Worm (Caenorhabditis elegans) whole organism, L4 larva: ENCODE measurements around the gene col-144.

Source experiments
- F26F4.8 ChIP-seq: fragments of 200-800 bp; sonication (Bioruptor generic); conservative IDR thresholded peaks from 2 replicates; pipeline ENCODE4 v1.3.6; 2022; ENCODE audit warnings: missing genetic modification characterization, missing compliant biosample characterization
- F37D6.2 ChIP-seq: sonication (generic microtip); optimal IDR thresholded peaks from 2 replicates; lab custom pipeline; 2016; ENCODE audit warnings: mild to moderate bottlenecking, missing genetic modification characterization, missing compliant biosample characterization
- F44E2.7 ChIP-seq: fragments of 200-800 bp; sonication (Bioruptor generic); IDR thresholded peaks from 2 replicates; pipeline ENCODE4 v2.1.2; 2022; ENCODE audit warnings: missing genetic modification characterization, missing compliant biosample characterization
- F49E8.2 ChIP-seq: sonication (generic microtip); optimal IDR thresholded peaks from 2 replicates; lab custom pipeline; 2016; ENCODE audit warnings: missing compliant biosample characterization, mild to moderate bottlenecking, missing genetic modification characterization, borderline replicate concordance
- T20F7.1 ChIP-seq: fragments of 200-800 bp; sonication (Bioruptor generic); optimal IDR thresholded peaks from 2 replicates; lab custom pipeline; 2018; ENCODE audit warnings: mild to moderate bottlenecking, missing genetic modification characterization, missing compliant biosample characterization
- Y48G9A.11 ChIP-seq: fragments of 200-800 bp; sonication (Bioruptor generic); IDR thresholded peaks from 2 replicates; pipeline ENCODE4 v1.3.6; 2022; ENCODE audit warnings: missing genetic modification reagents, missing genetic modification characterization, missing compliant biosample characterization
- Y5F2A.4 ChIP-seq: fragments of 200-800 bp; sonication (Bioruptor generic); optimal IDR thresholded peaks from 2 replicates; lab custom pipeline; 2018; ENCODE audit warnings: mild to moderate bottlenecking, missing genetic modification characterization, missing compliant biosample characterization
- Y75B8A.6 ChIP-seq: fragments of 200-800 bp; sonication (Bioruptor generic); IDR thresholded peaks from 2 replicates; pipeline ENCODE4 v1.3.6; 2022; ENCODE audit warnings: missing genetic modification reagents, missing genetic modification characterization, missing compliant biosample characterization
- ZK337.2 ChIP-seq: fragments of 200-800 bp; sonication (Bioruptor generic); IDR thresholded peaks from 2 replicates; pipeline ENCODE4 v1.3.6; 2022; ENCODE audit warnings: missing genetic modification reagents, missing genetic modification characterization, missing compliant biosample characterization
- ama-1 ChIP-seq: fragments of 150-350 bp; optimal IDR thresholded peaks from 2 replicates; lab custom pipeline; 2014; ENCODE audit warnings: inconsistent platforms, mixed read lengths
- arid-1 ChIP-seq: fragments of 200-800 bp; sonication (Bioruptor generic); conservative IDR thresholded peaks from 2 replicates; pipeline ENCODE4 v1.3.6; 2022; ENCODE audit warnings: missing genetic modification reagents, missing genetic modification characterization, missing compliant biosample characterization
- ceh-20 ChIP-seq: fragments of 200-800 bp; sonication (Bioruptor generic); IDR thresholded peaks from 2 replicates; pipeline ENCODE4 v1.3.6; 2022; ENCODE audit warnings: missing genetic modification reagents, missing genetic modification characterization, missing compliant biosample characterization
- ceh-28 ChIP-seq: fragments of 150-350 bp; optimal IDR thresholded peaks from 2 replicates; lab custom pipeline; 2014; ENCODE audit warnings: missing biosample characterization, missing genetic modification reagents, missing genetic modification characterization
- ceh-32 ChIP-seq: sonication (generic microtip); optimal IDR thresholded peaks from 2 replicates; lab custom pipeline; 2016; ENCODE audit warnings: mild to moderate bottlenecking, missing genetic modification characterization, missing compliant biosample characterization; ENCODE audit not compliant: poor library complexity
- ceh-44 ChIP-seq: fragments of 200-800 bp; sonication (Bioruptor generic); IDR thresholded peaks from 2 replicates; pipeline ENCODE4 v1.3.6; 2022; ENCODE audit warnings: missing genetic modification reagents, missing genetic modification characterization, missing compliant biosample characterization
- cey-2 ChIP-seq: sonication (generic microtip); optimal IDR thresholded peaks from 3 replicates; lab custom pipeline; 2017; ENCODE audit warnings: missing genetic modification characterization, mild to moderate bottlenecking, missing compliant biosample characterization, antibody characterized with exemption, borderline replicate concordance; ENCODE audit not compliant: insufficient read depth
- ctbp-1 ChIP-seq: fragments of 200-800 bp; sonication (Bioruptor generic); IDR thresholded peaks from 2 replicates; pipeline ENCODE4 v1.3.6; 2022; ENCODE audit warnings: missing genetic modification reagents, missing genetic modification characterization, missing compliant biosample characterization
- daf-19 ChIP-seq: fragments of 200-800 bp; sonication (Bioruptor generic); conservative IDR thresholded peaks from 2 replicates; pipeline ENCODE4 v1.3.6; 2022; ENCODE audit warnings: missing genetic modification characterization, missing compliant biosample characterization
- daf-8 ChIP-seq: fragments of 200-800 bp; sonication (Bioruptor generic); IDR thresholded peaks from 2 replicates; pipeline ENCODE4 v1.3.6; 2022; ENCODE audit warnings: missing genetic modification characterization, missing compliant biosample characterization
- dmd-6 ChIP-seq: fragments of 200-800 bp; sonication (Bioruptor generic); IDR thresholded peaks from 2 replicates; pipeline ENCODE4 v1.3.6; 2022; ENCODE audit warnings: missing genetic modification reagents, missing genetic modification characterization, missing compliant biosample characterization
- dmd-9 ChIP-seq: fragments of 200-800 bp; sonication (Bioruptor generic); IDR thresholded peaks from 2 replicates; pipeline ENCODE4 v1.3.6; 2022; ENCODE audit warnings: missing genetic modification reagents, missing genetic modification characterization, missing compliant biosample characterization
- dpl-1 ChIP-seq: fragments of 150-350 bp; optimal IDR thresholded peaks from 2 replicates; lab custom pipeline; 2014; ENCODE audit warnings: missing biosample characterization, missing genetic modification reagents, missing genetic modification characterization
- egl-27 ChIP-seq: sonication (generic microtip); optimal IDR thresholded peaks from 3 replicates; lab custom pipeline; 2017; ENCODE audit warnings: missing biosample characterization, missing genetic modification reagents, missing genetic modification characterization
- fos-1 ChIP-seq: fragments of 150-350 bp; optimal IDR thresholded peaks from 2 replicates; lab custom pipeline; 2014; ENCODE audit warnings: missing biosample characterization, missing genetic modification characterization
- gei-8 ChIP-seq: fragments of 200-800 bp; sonication (Bioruptor generic); optimal IDR thresholded peaks from 2 replicates; lab custom pipeline; 2018; ENCODE audit warnings: mild to moderate bottlenecking, missing genetic modification characterization, missing compliant biosample characterization
- lim-7 ChIP-seq: fragments of 200-800 bp; sonication (Bioruptor generic); IDR thresholded peaks from 2 replicates; pipeline ENCODE4 v1.3.6; 2022; ENCODE audit warnings: missing genetic modification characterization, missing compliant biosample characterization
- lin-38 ChIP-seq: fragments of 200-800 bp; sonication (Bioruptor generic); IDR thresholded peaks from 2 replicates; pipeline ENCODE4 v1.3.6; 2022; ENCODE audit warnings: missing genetic modification reagents, missing genetic modification characterization, missing compliant biosample characterization
- mdl-1 ChIP-seq, 2 experiments: fragments of 150-350 bp in 1 of 2; sonication (generic microtip) in 1 of 2; optimal IDR thresholded peaks; 2 replicates each; lab custom pipeline; 2014 to 2017; ENCODE audit warnings: missing biosample characterization in 2 of 2, missing genetic modification characterization in 2 of 2
- mep-1 ChIP-seq: fragments of 150-350 bp; sonication (generic microtip); optimal IDR thresholded peaks from 3 replicates; lab custom pipeline; 2014; ENCODE audit warnings: missing biosample characterization, missing genetic modification characterization
- mxl-2 ChIP-seq: fragments of 200-800 bp; sonication (Bioruptor generic); conservative IDR thresholded peaks from 2 replicates; pipeline ENCODE4 v1.3.6; 2022; ENCODE audit warnings: missing genetic modification reagents, missing genetic modification characterization, missing compliant biosample characterization
- mxl-3 ChIP-seq: fragments of 200-800 bp; sonication (Bioruptor generic); optimal IDR thresholded peaks from 2 replicates; lab custom pipeline; 2018; ENCODE audit warnings: mild to moderate bottlenecking, missing genetic modification characterization, missing compliant biosample characterization
- nhr-10 ChIP-seq: fragments of 150-350 bp; optimal IDR thresholded peaks from 2 replicates; lab custom pipeline; 2014; ENCODE audit warnings: missing biosample characterization, missing genetic modification characterization
- nhr-102 ChIP-seq: sonication (generic microtip); optimal IDR thresholded peaks from 2 replicates; lab custom pipeline; 2016; ENCODE audit warnings: mild to moderate bottlenecking, missing genetic modification characterization, moderate library complexity, missing compliant biosample characterization
- nhr-11 ChIP-seq: fragments of 150-350 bp; optimal IDR thresholded peaks from 2 replicates; lab custom pipeline; 2014; ENCODE audit warnings: missing biosample characterization, missing genetic modification characterization
- nhr-111 ChIP-seq: fragments of 200-800 bp; sonication (Bioruptor generic); optimal IDR thresholded peaks from 2 replicates; lab custom pipeline; 2018; ENCODE audit warnings: mild to moderate bottlenecking, missing genetic modification characterization, missing compliant biosample characterization
- nhr-25 ChIP-seq: sonication (generic microtip); optimal IDR thresholded peaks from 2 replicates; lab custom pipeline; 2017; ENCODE audit warnings: missing genetic modification characterization, mild to moderate bottlenecking, missing compliant biosample characterization, antibody characterized with exemption, moderate library complexity, borderline replicate concordance; ENCODE audit not compliant: insufficient read depth
- nhr-48 ChIP-seq: sonication (generic microtip); optimal IDR thresholded peaks from 2 replicates; lab custom pipeline; 2016; ENCODE audit warnings: mild to moderate bottlenecking, missing genetic modification characterization, missing compliant biosample characterization
- nhr-76 ChIP-seq: fragments of 150-350 bp; optimal IDR thresholded peaks from 2 replicates; lab custom pipeline; 2014; ENCODE audit warnings: missing biosample characterization, missing genetic modification characterization
- php-3 ChIP-seq: fragments of 200-800 bp; sonication (Bioruptor generic); IDR thresholded peaks from 2 replicates; pipeline ENCODE4 v1.3.6; 2022; ENCODE audit warnings: missing genetic modification reagents, missing genetic modification characterization, missing compliant biosample characterization
- set-16 ChIP-seq: fragments of 200-800 bp; sonication (Bioruptor generic); IDR thresholded peaks from 2 replicates; pipeline ENCODE4 v1.3.6; 2022; ENCODE audit warnings: missing genetic modification reagents, missing genetic modification characterization, missing compliant biosample characterization
- snpc-1.2 ChIP-seq: fragments of 200-800 bp; sonication (Bioruptor generic); IDR thresholded peaks from 2 replicates; pipeline ENCODE4 v1.3.6; 2022; ENCODE audit warnings: missing genetic modification reagents, missing genetic modification characterization, missing compliant biosample characterization
- spr-1 ChIP-seq: sonication (generic microtip); optimal IDR thresholded peaks from 2 replicates; lab custom pipeline; 2016; ENCODE audit warnings: mild to moderate bottlenecking, missing genetic modification characterization, missing compliant biosample characterization
- spr-3 ChIP-seq: fragments of 200-800 bp; sonication (Bioruptor generic); optimal IDR thresholded peaks from 2 replicates; lab custom pipeline; 2018; ENCODE audit warnings: mild to moderate bottlenecking, missing genetic modification characterization, missing compliant biosample characterization
- tag-97 ChIP-seq: fragments of 200-800 bp; sonication (Bioruptor generic); IDR thresholded peaks from 2 replicates; pipeline ENCODE4 v1.3.6; 2022; ENCODE audit warnings: missing genetic modification characterization, missing compliant biosample characterization
- tra-1 ChIP-seq: fragments of 200-800 bp; sonication (Bioruptor generic); IDR thresholded peaks from 2 replicates; pipeline ENCODE4 v1.3.6; 2022; ENCODE audit warnings: missing genetic modification reagents, missing genetic modification characterization, missing compliant biosample characterization
- unc-39 ChIP-seq: sonication (generic microtip); optimal IDR thresholded peaks from 2 replicates; lab custom pipeline; 2017; ENCODE audit warnings: missing biosample characterization, missing genetic modification characterization
- zag-1 ChIP-seq: fragments of 150-350 bp; optimal IDR thresholded peaks from 2 replicates; lab custom pipeline; 2014; ENCODE audit warnings: missing biosample characterization, missing genetic modification characterization
- zfp-3 ChIP-seq: fragments of 200-800 bp; sonication (Bioruptor generic); conservative IDR thresholded peaks from 2 replicates; pipeline ENCODE4 v1.3.6; 2022; ENCODE audit warnings: missing genetic modification reagents, missing genetic modification characterization, missing compliant biosample characterization
- ztf-7 ChIP-seq: fragments of 150-350 bp; optimal IDR thresholded peaks from 2 replicates; lab custom pipeline; 2014; ENCODE audit warnings: missing biosample characterization, missing genetic modification characterization

The col-144 gene

ce11 chrV:9160224-9160886 lies at the start of gene col-144 (continued):
- TF ChIP-seq Y75B8A.6 (GFP tag; lab: Robert Waterston, UW) (no peak), ctbp-1 (no peak), tag-97 (GFP tag; lab: Robert Waterston, UW) (no peak), mxl-3 (peak; percentile 19), daf-8 (GFP tag; lab: Robert Waterston, UW) (no peak), nhr-11 (tag; lab: Kevin White, UChicago) (no peak), zag-1 (tag; lab: Kevin White, UChicago) (no peak), arid-1 (GFP tag; lab: Robert Waterston, UW) (no peak), php-3 (GFP tag; lab: Robert Waterston, UW) (no peak), dmd-6 (GFP tag; lab: Robert Waterston, UW) (no peak), ztf-7 (tag; lab: Kevin White, UChicago) (no peak), lim-7 (no peak), ceh-20 (GFP tag; lab: Robert Waterston, UW) (no peak), snpc-1.2 (GFP tag; lab: Robert Waterston, UW) (no peak), daf-19 (GFP tag; lab: Robert Waterston, UW) (no peak), nhr-48 (tag; lab: Kevin White, UChicago) (no peak), ama-1 (peak; percentile 83), ZK337.2 (GFP tag; lab: Robert Waterston, UW) (no peak), ceh-44 (GFP tag; lab: Robert Waterston, UW) (no peak), tra-1 (GFP tag; lab: Robert Waterston, UW) (no peak), F44E2.7 (no peak), zfp-3 (peak; percentile 32; the same call in 1 of the 2 replicates), egl-27 (tag; lab: Kevin White, UChicago) (no peak), nhr-10 (no peak), F26F4.8 (GFP tag; lab: Robert Waterston, UW) (no peak), gei-8 (no peak), nhr-111 (no peak), lin-38 (GFP tag; lab: Robert Waterston, UW) (no peak), ceh-28 (tag; lab: Kevin White, UChicago) (no peak), mep-1 (no peak), F37D6.2 (no peak), spr-1 (tag; lab: Kevin White, UChicago) (no peak), nhr-25 (tag; lab: Kevin White, UChicago) (peak; percentile 63), nhr-76 (tag; lab: Kevin White, UChicago) (no peak), set-16 (GFP tag; lab: Robert Waterston, UW) (peak; percentile 86), ceh-32 (tag; lab: Kevin White, UChicago) (no peak), Y5F2A.4 (GFP tag; lab: Kevin White, UChicago) (no peak), unc-39 (tag; lab: Kevin White, UChicago) (no peak), spr-3 (GFP tag; lab: Kevin White, UChicago) (no peak), dpl-1 (GFP tag; lab: Kevin White, UChicago) (no peak), dmd-9 (GFP tag; lab: Robert Waterston, UW) (no peak), nhr-102 (tag; lab: Kevin White, UChicago) (no peak), Y48G9A.11 (GFP tag; lab: Robert Waterston, UW) (no peak), cey-2 (tag; lab: Kevin White, UChicago) (peak; percentile 9), T20F7.1 (no peak), F49E8.2 (tag; lab: Kevin White, UChicago) (no peak), mdl-1 (tag; optimal IDR thresholded peaks at IDR 0.05; lab: Kevin White, UChicago) (no peak), fos-1 (tag; lab: Kevin White, UChicago) (no peak), mxl-2 (GFP tag; lab: Robert Waterston, UW) (no peak)
